Worm (Caenorhabditis elegans): ENCODE results near the gene R01E6.7.

The R01E6.7 gene

ce11 chrX:13526219-13527218 lies 43.2 kb downstream of the R01E6.7 start (continued):
- TF ChIP-seq pqm-1 (tag; optimal IDR thresholded peaks at IDR 0.05): peak; percentile 15
- no peak for TF ChIP-seq F49E8.2 (tag; optimal IDR thresholded peaks at IDR 0.05; ENCODE audit: borderline replicate concordance)
- no peak for TF ChIP-seq Y105C5A.15 (GFP tag; IDR thresholded peaks at IDR 0.05)
- no peak for TF ChIP-seq lin-1 (GFP tag; IDR thresholded peaks at IDR 0.05)
- no peak for TF ChIP-seq snpc-4 (tag; optimal IDR thresholded peaks at IDR 0.05)
- no peak for TF ChIP-seq mep-1 (tag; optimal IDR thresholded peaks at IDR 0.05)
- TF ChIP-seq nhr-25 (tag; optimal IDR thresholded peaks at IDR 0.05; ENCODE audit: borderline replicate concordance, insufficient read depth): no peak

ce11 chrX:13525094-13525493 lies 44.7 kb downstream of the R01E6.7 start:
- TF ChIP-seq ceh-32 (tag; optimal IDR thresholded peaks at IDR 0.05; ENCODE audit: poor library complexity) (no peak), aha-1 (tag) (peak; percentile 67), lim-7 (GFP tag; IDR thresholded peaks at IDR 0.05) (no peak), saeg-2 (GFP tag; IDR thresholded peaks at IDR 0.05) (no peak), nhr-76 (tag; optimal IDR thresholded peaks at IDR 0.05) (no peak), nhr-111 (GFP tag; optimal IDR thresholded peaks at IDR 0.05) (no peak)

- peak; percentile 43 for TF ChIP-seq mes-2 (tag; optimal IDR thresholded peaks at IDR 0.05; ENCODE audit: poor library complexity, severe bottlenecking)
- no peak for TF ChIP-seq F49E8.2 (tag; optimal IDR thresholded peaks at IDR 0.05; ENCODE audit: borderline replicate concordance)
- TF ChIP-seq set-16 (GFP tag; IDR thresholded peaks at IDR 0.05): peak; percentile 45; the same call in 1 of the 2 replicates
- TF ChIP-seq unc-62 (GFP tag; optimal IDR thresholded peaks at IDR 0.05 in 1 of 2): peak in 1 of 2 experiments; percentile 99
- no peak for TF ChIP-seq unc-62 (tag; optimal IDR thresholded peaks at IDR 0.05)
- TF ChIP-seq dmd-8 (GFP tag; IDR thresholded peaks at IDR 0.05): 0 out of 2 replicates have a peak, but pooled peaks have one; percentile 31
- 0 out of 2 replicates have a peak, but pooled peaks have one; percentile 10 for TF ChIP-seq arid-1 (GFP tag; conservative IDR thresholded peaks at IDR 0.05)
- no peak for TF ChIP-seq jun-1 (tag; optimal IDR thresholded peaks at IDR 0.05)
- 0 out of 2 replicates have a peak, but pooled peaks have one; percentile 15 for TF ChIP-seq dmd-6 (GFP tag; IDR thresholded peaks at IDR 0.05)
- peak; percentile 30 for TF ChIP-seq mep-1 (tag; optimal IDR thresholded peaks at IDR 0.05)
- TF ChIP-seq lsy-2 (tag; optimal IDR thresholded peaks at IDR 0.05): peak in 1 of 2 experiments; percentile 59
- no peak for TF ChIP-seq spr-1 (tag; optimal IDR thresholded peaks at IDR 0.05)
- peak; percentile 75 for TF ChIP-seq hlh-11 (tag; optimal IDR thresholded peaks at IDR 0.05)
- peak; percentile 49 for TF ChIP-seq nhr-11 (tag; optimal IDR thresholded peaks at IDR 0.05)
- peak in 1 of 2 experiments; percentile 13 for TF ChIP-seq mdl-1 (tag; optimal IDR thresholded peaks at IDR 0.05)
- TF ChIP-seq rbr-2 (tag; optimal IDR thresholded peaks at IDR 0.05): peak; percentile 27
- peak; percentile 53 for TF ChIP-seq hlh-30 (tag; optimal IDR thresholded peaks at IDR 0.05; ENCODE audit: insufficient read depth)
- TF ChIP-seq dpl-1 (GFP tag; optimal IDR thresholded peaks at IDR 0.05): peak; percentile 34
- TF ChIP-seq hif-1 (tag; optimal IDR thresholded peaks at IDR 0.05): peak in 1 of 2 experiments; percentile 16
- TF ChIP-seq lin-38 (GFP tag; IDR thresholded peaks at IDR 0.05): peak; percentile 62
- peak; percentile 2 for TF ChIP-seq nhr-28 (tag; optimal IDR thresholded peaks at IDR 0.05)
- TF ChIP-seq pqm-1 (tag; optimal IDR thresholded peaks at IDR 0.05): peak; percentile 4
- no peak for TF ChIP-seq zip-2 (tag; optimal IDR thresholded peaks at IDR 0.05)
- TF ChIP-seq F44E2.7 (GFP tag; IDR thresholded peaks at IDR 0.05): no peak
- no peak for TF ChIP-seq daf-16 (GFP tag; optimal IDR thresholded peaks at IDR 0.05)
- peak; percentile 39 for TF ChIP-seq daf-16 (tag; optimal IDR thresholded peaks at IDR 0.05)
- no peak for TF ChIP-seq lin-13 (GFP tag; optimal IDR thresholded peaks at IDR 0.05)
These were observed 50.7 kb downstream of the R01E6.7 start, which contains the start of the genes cdk-4 and F18H3.1 for ce11 chrX:13518861-13519713. Gene cdk-4, minus strand, starts transcription at chrX:13518911. Gene F18H3.1, plus strand, starts transcription at chrX:13519663.
